Fruit fly (Drosophila melanogaster) S2 (cell line): Measurements from ENCODE around the gene Prx2.

ENCODE experiments used
- CG8478 ChIP-seq: fragments of >200 bp; optimal IDR thresholded peaks from 2 replicates; lab custom pipeline; 2018
- CTCF ChIP-seq, 2 experiments: fragments of >200 bp; optimal IDR thresholded peaks; 2 replicates each; lab custom pipeline; 2018

Prx2 gene

dm6 chrX:13302615-13303526 is 26.8 kb upstream of the Prx2 start:
- no peak for TF ChIP-seq CTCF (optimal IDR thresholded peaks at IDR 0.05; lab: Kevin White, UChicago)

- no peak for TF ChIP-seq CTCF (optimal IDR thresholded peaks at IDR 0.05; lab: Kevin White, UChicago)
Measured at dm6 chrX:13303527-13303655, 26.2 kb upstream of the Prx2 start, which contains the start of gene IP3K2. IP3K2 (plus strand) TSS chrX:13303633.

dm6 chrX:13303656-13304647 is 25.7 kb upstream of the Prx2 start:
- TF ChIP-seq CTCF (optimal IDR thresholded peaks at IDR 0.05; lab: Kevin White, UChicago) = no peak

- no peak for TF ChIP-seq CG8478 (lab: Kevin White, UChicago)
- no peak for TF ChIP-seq CTCF (optimal IDR thresholded peaks at IDR 0.05; lab: Kevin White, UChicago)
Measured at dm6 chrX:13305323-13305722, 24.3 kb upstream of the Prx2 start.

dm6 chrX:13307189-13307588 is 22.4 kb upstream of the Prx2 start:
- TF ChIP-seq CG8478 (lab: Kevin White, UChicago) = no peak
- TF ChIP-seq CTCF (optimal IDR thresholded peaks at IDR 0.05; lab: Kevin White, UChicago) = no peak

dm6 chrX:13310764-13311163 is 18.9 kb upstream of the Prx2 start:
- TF ChIP-seq CTCF (optimal IDR thresholded peaks at IDR 0.05; lab: Kevin White, UChicago) = no peak
- TF ChIP-seq CG8478 (lab: Kevin White, UChicago) = no peak

- TF ChIP-seq CTCF (optimal IDR thresholded peaks at IDR 0.05; lab: Kevin White, UChicago) = no peak
- no peak for TF ChIP-seq CG8478 (lab: Kevin White, UChicago)
Measured at dm6 chrX:13312200-13312599, 17.4 kb upstream of the Prx2 start.

dm6 chrX:13313133-13313532 is 16.5 kb upstream of the Prx2 start:
- TF ChIP-seq CTCF (optimal IDR thresholded peaks at IDR 0.05; lab: Kevin White, UChicago) (no peak), CG8478 (lab: Kevin White, UChicago) (no peak)

dm6 chrX:13314323-13314722 is 15.3 kb upstream of the Prx2 start:
- no peak for TF ChIP-seq CG8478 (lab: Kevin White, UChicago)
- no peak for TF ChIP-seq CTCF (optimal IDR thresholded peaks at IDR 0.05; lab: Kevin White, UChicago)

- TF ChIP-seq CTCF (optimal IDR thresholded peaks at IDR 0.05; lab: Kevin White, UChicago) (no peak), CG8478 (lab: Kevin White, UChicago) (no peak)
Measured at dm6 chrX:13314789-13315462, 14.7 kb upstream of the Prx2 start.

dm6 chrX:13315463-13315817 is 14.2 kb upstream of the Prx2 start:
- TF ChIP-seq CG8478 (lab: Kevin White, UChicago) = no peak
- TF ChIP-seq CTCF (optimal IDR thresholded peaks at IDR 0.05; lab: Kevin White, UChicago) = no peak

- no peak for TF ChIP-seq CTCF (optimal IDR thresholded peaks at IDR 0.05; lab: Kevin White, UChicago)
- TF ChIP-seq CG8478 (lab: Kevin White, UChicago) = no peak
Measured at dm6 chrX:13319376-13319883, 10.2 kb upstream of the Prx2 start.

dm6 chrX:13320697-13321445 is 8.8 kb upstream of the Prx2 start:
- no peak for TF ChIP-seq CG8478 (lab: Kevin White, UChicago)

dm6 chrX:13322405-13322804 is 7.2 kb upstream of the Prx2 start:
- TF ChIP-seq CTCF (optimal IDR thresholded peaks at IDR 0.05; lab: Kevin White, UChicago) = no peak
- TF ChIP-seq CG8478 (lab: Kevin White, UChicago) = no peak
